Worm (Caenorhabditis elegans) whole organism, young adult: Measurements from ENCODE around the gene T20D3.14.
"Not testable (repeated sequence)": the region's sequence is repeated elsewhere in the genome, so short reads cannot be mapped to it uniquely, and the experiment has no call there.

Experiments
- B0019.2 ChIP-seq: fragments of 200-800 bp; sonication (Bioruptor generic); conservative IDR thresholded peaks from 2 replicates; pipeline ENCODE4 v1.3.6; 2022; ENCODE audit warnings: missing genetic modification reagents, missing genetic modification characterization, missing compliant biosample characterization
- B0035.1 ChIP-seq: sonication (generic microtip); optimal IDR thresholded peaks from 2 replicates; lab custom pipeline; 2016; ENCODE audit warnings: missing genetic modification characterization, mild to moderate bottlenecking, missing compliant biosample characterization, missing genotype, missing genetic modification reagents
- B0336.3 ChIP-seq: fragments of 200-800 bp; sonication (Bioruptor generic); IDR thresholded peaks from 2 replicates; pipeline ENCODE4 v1.3.6; 2022; ENCODE audit warnings: missing genetic modification characterization, missing compliant biosample characterization
- F22D6.2 ChIP-seq: sonication (generic microtip); optimal IDR thresholded peaks from 2 replicates; lab custom pipeline; 2016; ENCODE audit warnings: mild to moderate bottlenecking, missing genetic modification characterization, missing compliant biosample characterization
- F33H1.4 ChIP-seq: fragments of 200-800 bp; sonication (Bioruptor generic); IDR thresholded peaks from 2 replicates; pipeline ENCODE4 v1.3.6; 2022; ENCODE audit warnings: missing genetic modification reagents, missing genetic modification characterization, missing compliant biosample characterization
- K11D2.4 ChIP-seq: fragments of 200-800 bp; sonication (Bioruptor generic); IDR thresholded peaks from 2 replicates; pipeline ENCODE4 v1.3.6; 2022; ENCODE audit warnings: missing genetic modification reagents, missing genetic modification characterization, missing compliant biosample characterization
- Y53F4B.3 ChIP-seq: fragments of 200-800 bp; sonication (Bioruptor generic); IDR thresholded peaks from 2 replicates; pipeline ENCODE4 v1.3.6; 2022; ENCODE audit warnings: missing genetic modification reagents, missing genetic modification characterization, missing compliant biosample characterization
- Y53G8AR.9 ChIP-seq: fragments of 200-800 bp; sonication (Bioruptor generic); conservative IDR thresholded peaks from 2 replicates; pipeline ENCODE4 v1.3.6; 2022; ENCODE audit warnings: missing genetic modification reagents, missing genetic modification characterization, missing compliant biosample characterization
- ZK185.1 ChIP-seq: sonication (generic microtip); optimal IDR thresholded peaks from 2 replicates; lab custom pipeline; 2016; ENCODE audit warnings: mild to moderate bottlenecking, missing genetic modification characterization, missing compliant biosample characterization; ENCODE audit not compliant: poor library complexity, severe bottlenecking
- akir-1 ChIP-seq: fragments of 200-800 bp; sonication (Bioruptor generic); optimal IDR thresholded peaks from 2 replicates; lab custom pipeline; 2018; ENCODE audit warnings: mild to moderate bottlenecking, missing genetic modification characterization, moderate library complexity, missing compliant biosample characterization
- aptf-2 ChIP-seq: fragments of 200-800 bp; sonication (Bioruptor generic); conservative IDR thresholded peaks from 2 replicates; pipeline ENCODE4 v1.3.6; 2022; ENCODE audit warnings: missing genetic modification reagents, missing genetic modification characterization, missing compliant biosample characterization
- athp-1 ChIP-seq: sonication (generic microtip); optimal IDR thresholded peaks from 2 replicates; lab custom pipeline; 2017; ENCODE audit warnings: mild to moderate bottlenecking, missing genetic modification characterization, missing compliant biosample characterization
- bed-2 ChIP-seq: fragments of 200-800 bp; sonication (Bioruptor generic); IDR thresholded peaks from 2 replicates; pipeline ENCODE4 v1.3.6; 2022; ENCODE audit warnings: missing genetic modification reagents, missing genetic modification characterization, missing compliant biosample characterization
- cebp-1 ChIP-seq, 2 experiments: fragments of 200-800 bp in 1 of 2; sonication (Bioruptor generic) in 1 of 2; sonication (generic microtip) in 1 of 2; IDR thresholded peaks in 1 of 2; optimal IDR thresholded peaks in 1 of 2; 2 replicates each; pipeline versions ENCODE4 v1.3.6 to Lab custom; 2017 to 2022; ENCODE audit warnings: missing compliant biosample characterization in 2 of 2, missing genetic modification characterization in 2 of 2, mild to moderate bottlenecking in 1 of 2, missing genetic modification reagents in 1 of 2, moderate library complexity in 1 of 2
- ceh-58 ChIP-seq: fragments of 200-800 bp; sonication (Bioruptor generic); IDR thresholded peaks from 2 replicates; pipeline ENCODE4 v1.3.6; 2022; ENCODE audit warnings: missing genetic modification characterization, missing compliant biosample characterization
- ceh-91 ChIP-seq: fragments of 200-800 bp; sonication (Bioruptor generic); IDR thresholded peaks from 2 replicates; pipeline ENCODE4 v1.3.6; 2022; ENCODE audit warnings: missing genetic modification reagents, missing genetic modification characterization, missing compliant biosample characterization
- chd-7 ChIP-seq: sonication (generic microtip); optimal IDR thresholded peaks from 2 replicates; lab custom pipeline; 2016; ENCODE audit warnings: mild to moderate bottlenecking, missing genetic modification characterization, moderate library complexity, missing compliant biosample characterization
- efl-1 ChIP-seq: fragments of 150-350 bp; optimal IDR thresholded peaks from 2 replicates; lab custom pipeline; 2014; ENCODE audit warnings: missing biosample characterization, missing genetic modification reagents, missing genetic modification characterization
- ets-4 ChIP-seq: fragments of 200-800 bp; sonication (Bioruptor generic); optimal IDR thresholded peaks from 2 replicates; lab custom pipeline; 2018; ENCODE audit warnings: mild to moderate bottlenecking, missing genetic modification characterization, missing compliant biosample characterization
- fkh-3 ChIP-seq: sonication (generic microtip); optimal IDR thresholded peaks from 2 replicates; lab custom pipeline; 2016; ENCODE audit warnings: mild to moderate bottlenecking, missing genetic modification characterization, missing compliant biosample characterization
- hrde-1 ChIP-seq: sonication (generic microtip); optimal IDR thresholded peaks from 2 replicates; lab custom pipeline; 2016; ENCODE audit warnings: missing genetic modification characterization, mild to moderate bottlenecking, missing compliant biosample characterization, moderate library complexity, missing genotype, missing genetic modification reagents, borderline replicate concordance
- let-526 ChIP-seq: fragments of 200-800 bp; sonication (Bioruptor generic); IDR thresholded peaks from 2 replicates; pipeline ENCODE4 v1.3.6; 2022; ENCODE audit warnings: missing genetic modification reagents, missing genetic modification characterization, missing compliant biosample characterization
- lin-26 ChIP-seq: fragments of 200-800 bp; sonication (Bioruptor generic); IDR thresholded peaks from 2 replicates; pipeline ENCODE4 v1.3.6; 2022; ENCODE audit warnings: missing genetic modification reagents, missing genetic modification characterization, missing compliant biosample characterization
- lin-35 ChIP-seq, 3 experiments: fragments of 150-350 bp in 2 of 3; sonication (generic microtip) in 1 of 3; optimal IDR thresholded peaks; 2 replicates each; lab custom pipeline; 2014 to 2018; ENCODE audit warnings: missing biosample characterization in 3 of 3, missing genetic modification characterization in 3 of 3, missing genetic modification reagents in 3 of 3
- lin-54 ChIP-seq: fragments of 200-800 bp; sonication (Bioruptor generic); optimal IDR thresholded peaks from 2 replicates; lab custom pipeline; 2018; ENCODE audit warnings: mild to moderate bottlenecking, missing genetic modification characterization, missing compliant biosample characterization
- madf-8 ChIP-seq: fragments of 200-800 bp; sonication (Bioruptor generic); conservative IDR thresholded peaks from 2 replicates; pipeline ENCODE4 v1.3.6; 2022; ENCODE audit warnings: missing genetic modification reagents, missing genetic modification characterization, missing compliant biosample characterization
- nfya-1 ChIP-seq: sonication (generic microtip); optimal IDR thresholded peaks from 2 replicates; lab custom pipeline; 2017; ENCODE audit warnings: antibody characterized with exemption, missing compliant biosample characterization, missing genetic modification characterization, borderline replicate concordance; ENCODE audit not compliant: insufficient read depth
- pbrm-1 ChIP-seq: fragments of 200-800 bp; sonication (Bioruptor generic); IDR thresholded peaks from 2 replicates; pipeline ENCODE4 v1.3.6; 2022; ENCODE audit warnings: missing genetic modification reagents, missing genetic modification characterization, missing compliant biosample characterization
- pha-4 ChIP-seq: fragments of 150-350 bp; sonication (generic microtip); optimal IDR thresholded peaks from 2 replicates; lab custom pipeline; 2014; ENCODE audit warnings: missing biosample characterization, missing genetic modification reagents, missing genetic modification characterization
- sptf-2 ChIP-seq: fragments of 200-800 bp; sonication (Bioruptor generic); optimal IDR thresholded peaks from 2 replicates; lab custom pipeline; 2018; ENCODE audit warnings: mild to moderate bottlenecking, missing genetic modification characterization, missing compliant biosample characterization
- tlf-1 ChIP-seq: fragments of 200-800 bp; sonication (Bioruptor generic); optimal IDR thresholded peaks from 2 replicates; lab custom pipeline; 2018; ENCODE audit warnings: mild to moderate bottlenecking, missing genetic modification characterization, missing compliant biosample characterization

T20D3.14 gene

DNA sequence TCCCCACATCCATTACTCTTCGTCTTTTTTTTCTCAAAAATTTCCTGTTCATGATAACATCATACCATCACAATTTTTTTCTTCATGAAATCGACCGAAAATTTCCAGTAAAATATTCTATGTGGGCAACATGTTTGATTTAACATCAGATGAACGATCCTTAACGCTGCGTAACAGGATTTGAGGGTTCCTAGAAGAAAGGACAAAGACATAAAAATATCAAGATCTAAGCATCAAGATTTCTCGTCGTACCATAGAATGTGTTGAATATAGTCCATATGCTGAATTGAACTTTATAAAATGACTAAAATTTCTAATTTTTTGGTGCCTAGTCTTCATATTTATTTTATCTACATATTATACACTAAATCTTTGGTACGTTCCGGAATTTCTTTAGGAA is 35.6 kb downstream of the T20D3.14 start, which contains the start of gene F49C12.3:
Gene F49C12.3 (plus strand): TSS at position 301 of the 400 bp plus-strand sequence.
- TF ChIP-seq athp-1 (no peak), F22D6.2 (tag; lab: Kevin White, UChicago) (no peak), pha-4 (tag; lab: Kevin White, UChicago) (no peak), lin-54 (GFP tag; lab: Kevin White, UChicago) (no peak), F33H1.4 (GFP tag; lab: Robert Waterston, UW) (no peak), bed-2 (GFP tag; lab: Robert Waterston, UW) (no peak), Y53G8AR.9 (no peak), cebp-1 (GFP tag; IDR thresholded peaks at IDR 0.05; lab: Robert Waterston, UW) (no peak), cebp-1 (tag; optimal IDR thresholded peaks at IDR 0.05; lab: Kevin White, UChicago) (no peak), efl-1 (GFP tag; lab: Kevin White, UChicago) (no peak)

DNA sequence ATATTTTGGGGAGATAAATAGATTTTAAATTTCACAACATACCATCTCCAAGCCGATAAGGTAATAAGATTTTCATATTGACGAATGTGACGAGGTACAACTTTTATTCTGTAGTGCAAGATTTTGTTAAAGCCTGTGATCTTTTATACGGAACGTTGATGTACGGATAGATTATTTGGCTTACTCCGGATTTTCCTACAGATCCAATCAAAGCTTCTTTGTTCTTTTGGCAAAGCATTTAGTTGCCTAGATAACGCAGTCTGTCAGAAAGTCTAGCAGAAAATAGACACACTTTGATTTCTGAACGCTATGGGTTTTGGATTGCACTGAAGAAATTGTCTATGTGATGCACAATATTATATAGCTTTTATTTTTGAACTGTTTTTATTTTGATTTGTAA is 36.6 kb downstream of the T20D3.14 start, which contains the start of gene F49C12.2:
Gene F49C12.2 (minus strand): TSS at position 101 of the 400 bp plus-strand sequence.
- no peak for TF ChIP-seq ceh-58 (GFP tag; lab: Robert Waterston, UW)
- TF ChIP-seq K11D2.4 (GFP tag; lab: Robert Waterston, UW): no peak
- no peak for TF ChIP-seq nfya-1
- TF ChIP-seq tlf-1 (GFP tag; lab: Kevin White, UChicago): no peak
- TF ChIP-seq lin-26: no peak
- no peak for TF ChIP-seq Y53F4B.3 (GFP tag; lab: Robert Waterston, UW)
- no peak for TF ChIP-seq ceh-91 (GFP tag; lab: Robert Waterston, UW)
- TF ChIP-seq cebp-1 (GFP tag; IDR thresholded peaks at IDR 0.05; lab: Robert Waterston, UW): no peak
- no peak for TF ChIP-seq cebp-1 (tag; optimal IDR thresholded peaks at IDR 0.05; lab: Kevin White, UChicago)
- TF ChIP-seq let-526 (GFP tag; lab: Robert Waterston, UW): no peak
- TF ChIP-seq chd-7 (tag; lab: Kevin White, UChicago): no peak

DNA sequence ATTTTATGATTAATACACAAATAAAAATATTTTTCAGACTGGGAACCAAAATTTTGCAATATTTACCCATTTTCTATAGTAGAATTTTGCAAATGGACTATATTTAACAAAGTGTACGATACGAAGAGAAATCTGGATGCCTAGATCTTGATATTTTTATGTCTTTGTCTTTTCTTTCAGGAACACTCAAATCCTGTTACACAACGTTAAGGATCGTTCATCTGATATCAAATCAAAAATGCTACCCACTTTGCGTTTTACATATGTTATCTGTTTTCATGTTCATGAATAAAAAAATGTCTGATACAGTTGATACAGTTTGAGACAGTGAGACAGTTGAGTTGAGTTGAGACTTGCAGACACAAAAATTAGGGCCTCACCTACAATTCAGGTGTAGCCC is 39.4 kb downstream of the T20D3.14 start, which contains the start of gene F49C12.1:
Gene F49C12.1 (minus strand): TSS at position 70 of the 400 bp plus-strand sequence.
- TF ChIP-seq pha-4 (tag; lab: Kevin White, UChicago) (no peak), pbrm-1 (GFP tag; lab: Robert Waterston, UW) (no peak), aptf-2 (no peak), fkh-3 (tag; lab: Kevin White, UChicago) (no peak), hrde-1 (tag; lab: Kevin White, UChicago) (no peak), ZK185.1 (tag; lab: Kevin White, UChicago) (no peak), bed-2 (GFP tag; lab: Robert Waterston, UW) (no peak), akir-1 (GFP tag; lab: Kevin White, UChicago) (no peak), ets-4 (GFP tag; lab: Kevin White, UChicago) (no peak), madf-8 (GFP tag; lab: Robert Waterston, UW) (no peak), B0336.3 (GFP tag; lab: Robert Waterston, UW) (no peak), F33H1.4 (GFP tag; lab: Robert Waterston, UW) (no peak), B0035.1 (tag; lab: Kevin White, UChicago) (no peak)

ce11 chrIV:9293825-9294224 is 41.9 kb downstream of the T20D3.14 start, which contains the start of gene nhr-264:
Gene nhr-264, minus strand, starts transcription at chrIV:9293925.
- TF ChIP-seq sptf-2 (GFP tag; lab: Kevin White, UChicago); lin-35 (GFP tag; optimal IDR thresholded peaks at IDR 0.05; lab: Kevin White, UChicago); B0019.2 (GFP tag; lab: Robert Waterston, UW): not testable (repeated sequence)
